Fruit fly (Drosophila melanogaster): ENCODE data around the gene GstD11.
A peak's percentile ranks its signal among the peaks of the same experiment; 100 is the strongest.

The GstD11 gene

DNA sequence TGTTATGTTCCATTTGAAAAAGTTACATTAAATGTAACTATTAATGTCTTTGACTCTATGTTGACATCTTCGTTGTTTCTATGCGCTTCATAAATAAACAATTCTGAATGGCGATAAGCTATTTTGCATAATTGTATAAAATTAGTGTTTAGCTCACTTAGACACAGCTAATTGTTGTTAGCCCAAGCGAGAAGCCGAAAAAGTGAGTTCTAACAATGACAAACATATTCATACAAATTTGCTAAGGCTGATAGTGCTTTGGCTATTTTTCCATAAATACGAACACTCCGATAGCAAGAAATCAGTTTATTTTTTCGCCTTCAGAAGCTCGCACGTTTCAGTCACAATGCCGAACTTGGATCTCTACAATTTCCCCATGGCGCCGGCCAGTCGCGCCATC, 4.9 kb upstream of the GstD11 start, which contains the start of gene GstD7:
TSS of gene GstD7 (plus strand) at position 301 of the 400 bp plus-strand sequence.
- TF ChIP-seq Dll (optimal IDR thresholded peaks at IDR 0.05) = no peak
- no peak for TF ChIP-seq pan (optimal IDR thresholded peaks at IDR 0.05)
- no peak for TF ChIP-seq psq (optimal IDR thresholded peaks at IDR 0.05)
- no peak for TF ChIP-seq usp (GFP tag; optimal IDR thresholded peaks at IDR 0.05)
- TF ChIP-seq CG8478 (optimal IDR thresholded peaks at IDR 0.05) = no peak
- no peak for TF ChIP-seq EcR (GFP tag; optimal IDR thresholded peaks at IDR 0.05)

- TF ChIP-seq EcR (GFP tag; optimal IDR thresholded peaks at IDR 0.05) (no peak), pan (optimal IDR thresholded peaks at IDR 0.05) (no peak), psq (optimal IDR thresholded peaks at IDR 0.05) (no peak)
Observed at dm6 chr3R:12379249-12379648, 3.9 kb upstream of the GstD11 start.

dm6 chr3R:12379708-12380107, 3.4 kb upstream of the GstD11 start, which contains the start of gene GstD8:
GstD8 (plus strand) TSS chr3R:12380008.
- no peak for TF ChIP-seq EcR (GFP tag; optimal IDR thresholded peaks at IDR 0.05)
- no peak for TF ChIP-seq usp (GFP tag; optimal IDR thresholded peaks at IDR 0.05)
- TF ChIP-seq Dll (optimal IDR thresholded peaks at IDR 0.05) = no peak
- TF ChIP-seq psq (optimal IDR thresholded peaks at IDR 0.05) = no peak
- TF ChIP-seq CG8478 (optimal IDR thresholded peaks at IDR 0.05) = no peak
- TF ChIP-seq pan (optimal IDR thresholded peaks at IDR 0.05) = no peak

DNA sequence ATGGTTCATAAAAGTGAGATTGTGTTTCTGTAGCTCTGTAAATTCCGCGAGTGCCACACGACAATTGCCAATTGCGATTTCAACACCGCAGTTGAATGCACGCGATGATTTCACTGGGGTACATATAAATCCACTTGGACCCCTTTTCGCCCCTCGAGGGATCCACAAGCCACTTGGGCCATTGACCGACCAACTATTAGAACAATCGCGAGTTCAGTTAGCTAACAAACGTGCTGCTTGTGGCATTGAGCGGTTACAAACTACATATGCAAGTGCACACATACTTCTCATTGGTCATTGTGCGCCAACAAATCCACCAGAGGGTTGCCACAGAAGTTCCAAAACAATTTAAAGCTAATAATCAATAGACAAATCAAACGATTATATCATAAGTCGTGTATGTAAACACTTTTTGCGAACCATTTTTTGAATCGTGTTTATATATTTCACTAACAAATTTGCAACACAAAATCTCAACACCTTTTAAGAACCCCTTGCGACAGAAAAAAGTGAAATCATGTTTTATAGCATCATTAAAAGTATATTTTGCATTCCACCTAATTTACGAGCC, 1.9 kb upstream of the GstD11 start:
- TF ChIP-seq psq (optimal IDR thresholded peaks at IDR 0.05) (no peak), Dll (optimal IDR thresholded peaks at IDR 0.05) (no peak), pan (optimal IDR thresholded peaks at IDR 0.05) (no peak), EcR (GFP tag; optimal IDR thresholded peaks at IDR 0.05) (peak in 1 of 2 experiments; percentile 95)

DNA sequence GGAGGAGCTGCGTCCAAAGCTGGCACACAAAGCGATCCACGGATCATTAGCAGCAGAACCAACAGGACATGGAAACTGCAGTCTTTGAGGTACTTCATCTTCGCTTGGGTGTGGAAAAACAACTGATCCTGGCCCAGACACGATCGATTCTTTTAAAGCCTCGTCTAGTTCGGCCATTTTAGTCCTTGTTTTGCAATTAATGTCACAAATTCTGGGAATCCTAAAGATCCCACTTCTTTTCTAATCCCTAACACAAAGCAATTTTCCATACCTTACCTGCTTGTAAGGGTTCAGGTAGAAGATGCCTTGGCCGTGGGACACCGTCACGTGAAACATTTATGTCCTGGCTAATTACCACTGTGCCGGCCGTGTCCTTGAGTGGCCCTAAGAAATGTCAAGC, 573 bp upstream of the GstD11 start, which contains the start of gene CG10035:
TSS of gene CG10035 (minus strand) at position 129 of the 400 bp plus-strand sequence.
- TF ChIP-seq pan (optimal IDR thresholded peaks at IDR 0.05) (no peak), EcR (GFP tag; optimal IDR thresholded peaks at IDR 0.05) (no peak), usp (GFP tag; optimal IDR thresholded peaks at IDR 0.05) (no peak), Dll (optimal IDR thresholded peaks at IDR 0.05) (no peak), psq (optimal IDR thresholded peaks at IDR 0.05) (no peak), CG8478 (optimal IDR thresholded peaks at IDR 0.05) (no peak)

- TF ChIP-seq pan (optimal IDR thresholded peaks at IDR 0.05) (no peak), EcR (GFP tag; optimal IDR thresholded peaks at IDR 0.05) (no peak), Dll (optimal IDR thresholded peaks at IDR 0.05) (no peak), psq (optimal IDR thresholded peaks at IDR 0.05) (no peak), CG8478 (optimal IDR thresholded peaks at IDR 0.05) (no peak), usp (GFP tag; optimal IDR thresholded peaks at IDR 0.05) (no peak)
Observed at dm6 chr3R:12383784-12384183, 648 bp downstream of the GstD11 start.

- TF ChIP-seq EcR (GFP tag; optimal IDR thresholded peaks at IDR 0.05) (no peak), pan (optimal IDR thresholded peaks at IDR 0.05) (no peak), usp (GFP tag; optimal IDR thresholded peaks at IDR 0.05) (no peak), Dll (optimal IDR thresholded peaks at IDR 0.05) (no peak), CG8478 (optimal IDR thresholded peaks at IDR 0.05) (no peak), psq (optimal IDR thresholded peaks at IDR 0.05) (no peak)
Observed at dm6 chr3R:12384274-12384673, 1.1 kb downstream of the GstD11 start.

DNA sequence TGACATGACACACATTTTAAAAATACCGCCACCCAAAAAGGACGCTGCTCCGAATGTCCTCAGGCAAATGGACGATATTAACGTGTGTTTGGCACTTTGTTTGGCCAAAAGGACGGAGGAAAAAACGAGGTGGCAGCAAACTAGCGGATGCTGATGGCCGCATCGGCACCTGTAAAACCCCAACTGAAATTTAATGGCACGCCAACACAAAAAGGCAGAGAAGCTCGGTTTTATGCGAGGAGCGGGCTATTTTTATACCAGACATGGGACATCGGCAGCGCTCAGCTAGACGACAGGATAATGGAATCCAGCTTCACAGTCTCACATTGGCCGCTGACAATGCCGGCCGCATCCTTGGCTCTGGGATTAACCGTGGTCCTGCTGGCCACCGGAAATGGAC, 2.8 kb downstream of the GstD11 start, which contains the start of gene Sol1:
TSS of gene Sol1 (plus strand) at position 301 of the 400 bp plus-strand sequence.
- no peak for TF ChIP-seq pan (optimal IDR thresholded peaks at IDR 0.05)
- no peak for TF ChIP-seq Dll (optimal IDR thresholded peaks at IDR 0.05)
- TF ChIP-seq usp (GFP tag; optimal IDR thresholded peaks at IDR 0.05) = no peak

DNA sequence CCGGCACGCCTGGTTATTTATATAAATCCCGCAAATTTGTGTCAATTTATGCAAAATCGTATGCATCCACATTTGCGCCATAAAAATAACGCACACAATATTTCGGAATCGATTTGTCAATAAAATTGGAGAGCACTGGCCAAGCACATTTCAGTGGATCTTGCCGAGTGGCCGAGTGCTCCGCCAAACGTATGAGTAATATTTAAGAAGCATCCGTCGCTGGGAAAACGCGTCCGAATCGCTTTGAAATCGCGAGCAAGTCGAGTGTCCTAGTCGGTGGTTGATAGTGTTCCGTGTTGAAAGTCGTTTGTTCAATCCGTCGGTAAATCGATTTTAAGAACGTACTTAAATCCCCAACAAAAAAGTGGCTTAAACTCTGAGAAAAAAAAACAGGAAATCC, 3.8 kb downstream of the GstD11 start, which contains the start of gene CG33098:
TSS of gene CG33098 (plus strand) at position 224 of the 400 bp plus-strand sequence.
- TF ChIP-seq EcR (GFP tag; optimal IDR thresholded peaks at IDR 0.05) (no peak), psq (optimal IDR thresholded peaks at IDR 0.05) (no peak), pan (optimal IDR thresholded peaks at IDR 0.05) (no peak), Dll (optimal IDR thresholded peaks at IDR 0.05) (no peak), CG8478 (optimal IDR thresholded peaks at IDR 0.05) (no peak), usp (GFP tag; optimal IDR thresholded peaks at IDR 0.05) (no peak)

DNA sequence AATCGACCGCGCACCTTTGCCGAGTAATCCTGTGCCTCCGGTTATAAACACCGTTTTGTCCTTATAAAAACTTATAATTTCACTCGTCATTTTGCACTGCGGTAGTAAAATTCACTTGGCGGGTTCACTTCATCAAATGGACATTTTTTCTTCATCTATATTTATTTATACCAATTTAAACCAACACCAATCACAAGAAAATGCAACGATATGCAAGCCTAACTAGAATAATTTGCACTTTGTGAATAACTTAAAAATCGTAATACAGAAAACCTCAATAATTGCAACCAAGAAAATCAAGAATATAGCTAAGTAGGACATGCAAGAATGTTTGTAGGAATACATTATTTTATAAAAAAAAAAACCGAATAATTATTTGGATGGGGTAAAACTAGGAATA, 12.7 kb downstream of the GstD11 start, which contains the start of the genes CG10096 and CG10097:
TSS of gene CG10096 (minus strand) at position 101 of the 400 bp plus-strand sequence.
TSS of gene CG10097 (minus strand) at position 101 of the 400 bp plus-strand sequence.
- TF ChIP-seq usp (GFP tag; optimal IDR thresholded peaks at IDR 0.05) = no peak
- no peak for TF ChIP-seq CG8478 (optimal IDR thresholded peaks at IDR 0.05)
- TF ChIP-seq psq (optimal IDR thresholded peaks at IDR 0.05) = no peak
- no peak for TF ChIP-seq pan (optimal IDR thresholded peaks at IDR 0.05)
- TF ChIP-seq Dll (optimal IDR thresholded peaks at IDR 0.05) = no peak
- no peak for TF ChIP-seq EcR (GFP tag; optimal IDR thresholded peaks at IDR 0.05)

- no peak for TF ChIP-seq Dll (optimal IDR thresholded peaks at IDR 0.05)
- TF ChIP-seq psq (optimal IDR thresholded peaks at IDR 0.05) = no peak
- no peak for TF ChIP-seq usp (GFP tag; optimal IDR thresholded peaks at IDR 0.05)
- no peak for TF ChIP-seq EcR (GFP tag; optimal IDR thresholded peaks at IDR 0.05)
- no peak for TF ChIP-seq CG8478 (optimal IDR thresholded peaks at IDR 0.05)
- no peak for TF ChIP-seq pan (optimal IDR thresholded peaks at IDR 0.05)
Observed at dm6 chr3R:12398054-12398453, 14.9 kb downstream of the GstD11 start.

DNA sequence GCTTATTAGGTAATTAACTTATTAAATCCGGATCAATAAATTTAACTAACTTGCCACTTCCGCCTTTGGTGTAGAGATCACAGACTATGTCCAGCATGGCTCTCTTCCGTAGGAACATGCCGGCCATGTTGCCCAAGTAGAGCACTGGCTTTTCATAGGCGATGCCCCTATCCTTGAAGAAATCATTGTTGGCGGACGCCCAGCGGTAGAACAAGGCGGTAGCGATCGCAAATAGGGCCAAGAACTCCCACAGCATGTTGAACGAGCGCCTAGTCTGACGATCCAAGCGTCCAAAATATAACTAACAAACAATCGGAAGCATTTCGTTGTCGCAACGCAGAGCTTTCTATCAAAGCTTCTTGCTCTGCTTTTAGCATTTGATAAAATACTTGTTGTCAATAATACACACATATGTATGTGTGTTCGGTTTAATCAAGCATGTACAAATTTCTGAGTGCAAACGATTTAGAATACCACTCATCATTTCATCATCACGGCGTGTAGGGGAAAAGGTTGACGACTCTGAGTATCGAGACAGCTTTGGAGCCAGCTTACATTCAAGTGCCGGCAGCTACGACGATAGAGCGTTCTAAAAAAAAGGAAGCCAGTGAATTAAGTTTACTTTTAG, 15.6 kb downstream of the GstD11 start, which contains the start of gene Cyp9f3:
TSS of gene Cyp9f3 (minus strand) at position 310 of the 628 bp plus-strand sequence.
- TF ChIP-seq EcR (GFP tag; optimal IDR thresholded peaks at IDR 0.05) (no peak), CG8478 (optimal IDR thresholded peaks at IDR 0.05) (no peak), usp (GFP tag; optimal IDR thresholded peaks at IDR 0.05) (no peak), Dll (optimal IDR thresholded peaks at IDR 0.05) (no peak), psq (optimal IDR thresholded peaks at IDR 0.05) (no peak), pan (optimal IDR thresholded peaks at IDR 0.05) (no peak)
